Fruit fly (Drosophila melanogaster) whole organism, adult: Measurements from ENCODE around the gene CG7381.

Experiments
- CG11617 ChIP-seq: fragments of 200-800 bp; sonication (Bioruptor generic); optimal IDR thresholded peaks from 2 replicates; lab custom pipeline; 2017; ENCODE audit warnings: mild to moderate bottlenecking, missing biosample characterization, missing genetic modification reagents, missing genetic modification characterization
- CG12768 ChIP-seq: fragments of 200-800 bp; sonication (Bioruptor generic); optimal IDR thresholded peaks from 2 replicates; lab custom pipeline; 2017; ENCODE audit warnings: missing biosample characterization, missing genetic modification characterization, mild to moderate bottlenecking, moderate library complexity, missing genetic modification reagents
- CG14711 ChIP-seq: fragments of 200-800 bp; sonication (Bioruptor generic); optimal IDR thresholded peaks from 2 replicates; lab custom pipeline; 2018; ENCODE audit warnings: missing biosample characterization, mild to moderate bottlenecking, missing genetic modification characterization, moderate library complexity
- CG1620 ChIP-seq: fragments of 200-800 bp; sonication (Bioruptor generic); optimal IDR thresholded peaks from 2 replicates; lab custom pipeline; 2016; ENCODE audit warnings: missing biosample characterization, missing genetic modification characterization
- CG33017 ChIP-seq: fragments of 200-800 bp; sonication (Bioruptor generic); optimal IDR thresholded peaks from 2 replicates; lab custom pipeline; 2018; ENCODE audit warnings: missing biosample characterization, mild to moderate bottlenecking, missing genetic modification characterization, moderate library complexity
- CG5204 ChIP-seq: fragments of 200-800 bp; sonication (Bioruptor generic); optimal IDR thresholded peaks from 2 replicates; lab custom pipeline; 2016; ENCODE audit warnings: missing biosample characterization, missing genetic modification characterization
- CG7045 ChIP-seq: fragments of 200-800 bp; sonication (Bioruptor generic); optimal IDR thresholded peaks from 2 replicates; lab custom pipeline; 2017; ENCODE audit warnings: missing biosample characterization, mild to moderate bottlenecking, missing genetic modification characterization
- CG7101 ChIP-seq: fragments of 200-800 bp; sonication (Bioruptor generic); optimal IDR thresholded peaks from 2 replicates; lab custom pipeline; 2018; ENCODE audit warnings: missing biosample characterization, mild to moderate bottlenecking, missing genetic modification characterization, moderate library complexity
- Clk ChIP-seq: fragments of 200-800 bp; sonication (Bioruptor generic); optimal IDR thresholded peaks from 2 replicates; lab custom pipeline; 2017; ENCODE audit warnings: missing biosample characterization, missing genetic modification characterization
- Crg-1 ChIP-seq: fragments of 200-800 bp; sonication (Bioruptor generic); optimal IDR thresholded peaks from 2 replicates; lab custom pipeline; 2016; ENCODE audit warnings: missing biosample characterization, missing genetic modification characterization
- Hr96 ChIP-seq: fragments of 200-800 bp; sonication (Bioruptor generic); optimal IDR thresholded peaks from 2 replicates; lab custom pipeline; 2016; ENCODE audit warnings: missing biosample characterization, missing genetic modification characterization
- Mnt ChIP-seq: fragments of 200-800 bp; sonication (Bioruptor generic); optimal IDR thresholded peaks from 2 replicates; lab custom pipeline; 2016; ENCODE audit warnings: missing biosample characterization, mild to moderate bottlenecking, missing genetic modification characterization
- bab1 ChIP-seq: fragments of 200-800 bp; sonication (Bioruptor generic); optimal IDR thresholded peaks from 3 replicates; lab custom pipeline; 2019; ENCODE audit warnings: missing biosample characterization, mild to moderate bottlenecking, missing genetic modification characterization, moderate library complexity
- cic ChIP-seq: fragments of 200-800 bp; sonication (Bioruptor generic); optimal IDR thresholded peaks from 2 replicates; lab custom pipeline; 2017; ENCODE audit warnings: missing biosample characterization, mild to moderate bottlenecking, missing genetic modification characterization, moderate library complexity
- cnc ChIP-seq, 2 experiments: fragments of >200 bp; optimal IDR thresholded peaks; 2 replicates each; lab custom pipeline; 2017
- kay ChIP-seq: fragments of 200-800 bp; sonication (Bioruptor generic); peaks from one replicate; lab custom pipeline; 2016; ENCODE audit warnings: missing biosample characterization, missing genetic modification characterization, borderline replicate concordance
- ovo ChIP-seq: fragments of 200-800 bp; sonication (Bioruptor generic); optimal IDR thresholded peaks from 2 replicates; lab custom pipeline; 2016; ENCODE audit warnings: missing biosample characterization, missing genetic modification characterization
- pad ChIP-seq: fragments of 200-800 bp; sonication (Bioruptor generic); optimal IDR thresholded peaks from 3 replicates; lab custom pipeline; 2017; ENCODE audit warnings: missing biosample characterization, missing genetic modification characterization, mild to moderate bottlenecking, moderate library complexity, missing genetic modification reagents
- tj ChIP-seq: fragments of 200-800 bp; sonication (Bioruptor generic); optimal IDR thresholded peaks from 3 replicates; lab custom pipeline; 2017; ENCODE audit warnings: missing biosample characterization, mild to moderate bottlenecking, missing genetic modification characterization, moderate library complexity
- toe ChIP-seq: fragments of 200-800 bp; sonication (Bioruptor generic); optimal IDR thresholded peaks from 2 replicates; lab custom pipeline; 2016; ENCODE audit warnings: missing biosample characterization, missing genetic modification characterization

CG7381 gene

dm6 chr3R:12980628-12981219, 3.5 kb upstream of the CG7381 start, which contains the start of gene Paip2:
Gene Paip2 (plus strand): TSS chr3R:12980792.
- TF ChIP-seq Hr96 (peak; percentile 41), CG1620 (GFP tag; lab: Kevin White, UChicago) (peak; percentile 9), CG11617 (no peak), Mnt (GFP tag; lab: Kevin White, UChicago) (peak; percentile 6), pad (GFP tag; lab: Kevin White, UChicago) (no peak), CG14711 (tag; lab: Kevin White, UChicago) (peak; percentile 4), kay (GFP tag; lab: Kevin White, UChicago) (no peak)

DNA sequence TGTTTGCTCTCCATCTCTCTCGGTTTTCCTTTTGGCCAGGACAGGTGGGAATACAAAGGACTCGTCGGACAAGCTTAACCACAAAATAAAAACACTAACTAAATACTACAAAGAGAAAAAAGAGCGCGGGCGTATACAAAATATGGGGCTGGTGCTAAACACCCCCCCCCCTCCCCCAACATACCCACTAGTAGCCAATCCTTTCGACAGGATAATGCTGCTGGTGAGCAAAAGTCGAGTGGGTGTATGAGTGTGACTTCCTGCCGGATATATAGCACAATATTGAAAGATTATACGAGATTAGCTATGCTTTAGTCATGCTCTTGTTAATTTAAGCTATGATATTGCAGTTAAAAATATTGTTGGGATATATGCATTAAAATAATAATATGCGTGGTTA, 2.0 kb downstream of the CG7381 start:
- TF ChIP-seq CG1620 (GFP tag; lab: Kevin White, UChicago) (no peak), CG7101 (tag; lab: Kevin White, UChicago) (no peak), bab1 (GFP tag; lab: Kevin White, UChicago) (no peak), cnc (optimal IDR thresholded peaks at IDR 0.05; lab: Kevin White, UChicago) (no peak), Mnt (GFP tag; lab: Kevin White, UChicago) (no peak), CG33017 (no peak), Hr96 (no peak), CG7045 (GFP tag; lab: Kevin White, UChicago) (no peak), pad (GFP tag; lab: Kevin White, UChicago) (no peak), CG11617 (no peak), Crg-1 (GFP tag; lab: Kevin White, UChicago) (no peak), CG5204 (GFP tag; lab: Kevin White, UChicago) (no peak), cic (GFP tag; lab: Kevin White, UChicago) (no peak), Clk (no peak), tj (no peak), CG14711 (tag; lab: Kevin White, UChicago) (no peak), kay (GFP tag; lab: Kevin White, UChicago) (no peak), ovo (GFP tag; lab: Kevin White, UChicago) (no peak), toe (no peak)

dm6 chr3R:12974447-12974846, 2.8 kb downstream of the CG7381 start:
- peak; percentile 5 for TF ChIP-seq CG33017
- no peak for TF ChIP-seq toe
- TF ChIP-seq pad (GFP tag; lab: Kevin White, UChicago), result no peak
- no peak for TF ChIP-seq cnc (optimal IDR thresholded peaks at IDR 0.05; lab: Kevin White, UChicago)
- no peak for TF ChIP-seq CG14711 (tag; lab: Kevin White, UChicago)

dm6 chr3R:12972106-12972505, 5.2 kb downstream of the CG7381 start:
- TF ChIP-seq Mnt (GFP tag; lab: Kevin White, UChicago), result peak; percentile 13
- TF ChIP-seq CG5204 (GFP tag; lab: Kevin White, UChicago), result no peak
- no peak for TF ChIP-seq bab1 (GFP tag; lab: Kevin White, UChicago)

- TF ChIP-seq toe (no peak), Clk (no peak), kay (GFP tag; lab: Kevin White, UChicago) (peak; percentile 44)
These were observed 9.7 kb downstream of the CG7381 start, which contains the start of the genes CG14384 and grsm for dm6 chr3R:12967612-12968011. Gene CG14384 (minus strand): TSS chr3R:12967712. Gene grsm (minus strand): TSS chr3R:12967712.

DNA sequence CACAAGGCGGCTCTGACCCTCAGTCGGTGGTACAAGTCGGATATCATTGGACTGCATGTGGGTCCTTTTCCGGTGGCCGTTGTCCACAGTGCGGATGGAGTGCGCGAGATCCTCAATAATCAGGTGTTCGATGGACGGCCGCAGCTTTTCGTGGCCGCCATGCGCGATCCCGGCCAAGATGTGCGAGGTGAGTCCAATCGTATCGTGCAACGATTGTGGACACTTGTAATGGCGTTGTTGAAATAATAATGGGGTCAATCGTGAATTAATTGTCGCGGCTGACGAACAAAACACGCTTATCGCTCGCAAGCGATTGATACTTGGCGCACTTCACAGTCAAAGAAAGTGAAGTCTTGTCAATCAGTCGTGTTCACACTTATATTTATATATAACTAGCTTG, 13.2 kb downstream of the CG7381 start:
- TF ChIP-seq Mnt (GFP tag; lab: Kevin White, UChicago) (no peak), CG33017 (no peak), bab1 (GFP tag; lab: Kevin White, UChicago) (no peak), CG14711 (tag; lab: Kevin White, UChicago) (no peak), cic (GFP tag; lab: Kevin White, UChicago) (no peak), CG7101 (tag; lab: Kevin White, UChicago) (no peak), CG11617 (no peak), tj (no peak), pad (GFP tag; lab: Kevin White, UChicago) (no peak), kay (GFP tag; lab: Kevin White, UChicago) (no peak), CG12768 (GFP tag; lab: Kevin White, UChicago) (no peak), CG1620 (GFP tag; lab: Kevin White, UChicago) (no peak), Clk (no peak), CG7045 (GFP tag; lab: Kevin White, UChicago) (no peak), toe (no peak)

DNA sequence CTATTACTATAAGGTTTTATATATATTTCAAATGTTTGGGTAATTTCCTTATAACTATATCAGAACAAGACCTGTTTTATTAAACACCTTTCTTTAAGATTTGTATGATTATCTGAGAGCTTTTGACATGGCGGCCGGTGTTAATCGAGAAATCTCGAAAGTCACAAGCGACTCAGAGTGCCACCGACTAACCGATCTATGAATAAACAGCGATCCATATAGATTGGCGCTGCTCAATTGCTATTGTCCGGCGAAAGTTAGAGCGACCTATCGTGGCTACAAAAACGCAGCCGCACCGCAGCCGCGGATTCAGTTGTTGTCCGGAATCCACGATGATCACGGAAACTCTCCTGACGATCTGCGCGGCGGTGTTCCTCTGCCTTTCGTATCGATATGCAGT, 13.8 kb downstream of the CG7381 start, which contains the start of gene Cyp304a1:
TSS of gene Cyp304a1 (plus strand) at position 301 of the 400 bp plus-strand sequence.
- TF ChIP-seq CG1620 (GFP tag; lab: Kevin White, UChicago), result no peak
- TF ChIP-seq Hr96, result no peak
- no peak for TF ChIP-seq ovo (GFP tag; lab: Kevin White, UChicago)
- no peak for TF ChIP-seq Crg-1 (GFP tag; lab: Kevin White, UChicago)
- TF ChIP-seq CG11617, result no peak
- no peak for TF ChIP-seq cic (GFP tag; lab: Kevin White, UChicago)
- no peak for TF ChIP-seq Clk
- no peak for TF ChIP-seq CG33017
- TF ChIP-seq Mnt (GFP tag; lab: Kevin White, UChicago), result no peak
- no peak for TF ChIP-seq CG12768 (GFP tag; lab: Kevin White, UChicago)
- TF ChIP-seq CG7045 (GFP tag; lab: Kevin White, UChicago), result no peak
- no peak for TF ChIP-seq CG14711 (tag; lab: Kevin White, UChicago)
- TF ChIP-seq CG5204 (GFP tag; lab: Kevin White, UChicago), result no peak
- no peak for TF ChIP-seq bab1 (GFP tag; lab: Kevin White, UChicago)
